Fruit fly (Drosophila melanogaster) whole organism, embryonic: ENCODE data around the gene Tsp2A.

Source experiments
- Adf1 ChIP-seq: fragments of 200-800 bp; sonication (Bioruptor generic); IDR thresholded peaks from 2 replicates; pipeline ENCODE4 v1.3.6; 2022; ENCODE audit warnings: missing biosample characterization, missing genetic modification characterization
- Asciz ChIP-seq: fragments of 200-800 bp; sonication (Bioruptor generic); optimal IDR thresholded peaks from 2 replicates; lab custom pipeline; 2017; ENCODE audit warnings: missing biosample characterization, mild to moderate bottlenecking, missing genetic modification characterization, missing genetic modification reagents
- CG10274 ChIP-seq: fragments of 200-800 bp; sonication (Bioruptor generic); optimal IDR thresholded peaks from 3 replicates; lab custom pipeline; 2017; ENCODE audit warnings: missing biosample characterization, mild to moderate bottlenecking, missing genetic modification characterization
- CG12299 ChIP-seq: fragments of 200-800 bp; sonication (Bioruptor generic); optimal IDR thresholded peaks from 2 replicates; lab custom pipeline; 2018; ENCODE audit warnings: missing biosample characterization, mild to moderate bottlenecking, missing genetic modification characterization
- CG14965 ChIP-seq: fragments of 200-800 bp; sonication (Bioruptor generic); optimal IDR thresholded peaks from 2 replicates; lab custom pipeline; 2016; ENCODE audit warnings: missing biosample characterization, missing genetic modification characterization, borderline replicate concordance
- CG1832 ChIP-seq: fragments of 200-800 bp; sonication (Bioruptor generic); optimal IDR thresholded peaks from 2 replicates; lab custom pipeline; 2017; ENCODE audit warnings: missing biosample characterization, mild to moderate bottlenecking, missing genetic modification characterization, inconsistent platforms
- CG2875 ChIP-seq: fragments of 200-800 bp; sonication (Bioruptor generic); optimal IDR thresholded peaks from 2 replicates; lab custom pipeline; 2017; ENCODE audit warnings: missing biosample characterization, mild to moderate bottlenecking, missing genetic modification characterization, missing genetic modification reagents
- CG33557 ChIP-seq: fragments of 200-800 bp; sonication (Bioruptor generic); optimal IDR thresholded peaks from 2 replicates; lab custom pipeline; 2019; ENCODE audit warnings: missing biosample characterization, mild to moderate bottlenecking, missing genetic modification characterization, moderate library complexity
- CG3995 ChIP-seq: fragments of 200-800 bp; sonication (Bioruptor generic); optimal IDR thresholded peaks from 3 replicates; lab custom pipeline; 2016; ENCODE audit warnings: missing biosample characterization, missing genetic modification characterization
- CG4360 ChIP-seq: fragments of 200-800 bp; sonication (Bioruptor generic); IDR thresholded peaks from 2 replicates; pipeline ENCODE4 v1.3.6; 2022; ENCODE audit warnings: missing biosample characterization, missing genetic modification characterization
- CG7786 ChIP-seq: fragments of 200-800 bp; sonication (Bioruptor generic); optimal IDR thresholded peaks from 2 replicates; lab custom pipeline; 2016; ENCODE audit warnings: missing biosample characterization, missing genetic modification characterization
- CG8478 ChIP-seq: fragments of >200 bp; optimal IDR thresholded peaks from 2 replicates; lab custom pipeline; 2018
- CG9215 ChIP-seq: fragments of 200-800 bp; sonication (Bioruptor generic); IDR thresholded peaks from 2 replicates; pipeline ENCODE4 v1.3.6; 2022; ENCODE audit warnings: missing biosample characterization, missing genetic modification characterization
- CrebB ChIP-seq: fragments of 200-800 bp; sonication (Bioruptor generic); optimal IDR thresholded peaks from 3 replicates; lab custom pipeline; 2018; ENCODE audit warnings: missing biosample characterization, mild to moderate bottlenecking, missing genetic modification characterization
- Ets65A ChIP-seq: fragments of 200-800 bp; sonication (Bioruptor generic); peaks from one replicate; lab custom pipeline; 2016; ENCODE audit warnings: missing biosample characterization, missing genetic modification characterization
- H2.0 ChIP-seq: fragments of 200-800 bp; sonication (Bioruptor generic); IDR thresholded peaks from 2 replicates; pipeline ENCODE4 v1.3.6; 2022; ENCODE audit warnings: missing biosample characterization, missing genetic modification characterization
- Hr3 ChIP-seq: fragments of 200-800 bp; sonication (Bioruptor generic); optimal IDR thresholded peaks from 3 replicates; lab custom pipeline; 2016; ENCODE audit warnings: missing biosample characterization, missing genetic modification characterization
- Lim3 ChIP-seq: fragments of 200-800 bp; sonication (Bioruptor generic); IDR thresholded peaks from 2 replicates; pipeline ENCODE4 v1.3.6; 2022; ENCODE audit warnings: missing biosample characterization, missing genetic modification characterization
- MBD-R2 ChIP-seq: fragments of 200-800 bp; sonication (Bioruptor generic); IDR thresholded peaks from 2 replicates; pipeline ENCODE4 v1.3.6; 2022; ENCODE audit warnings: missing biosample characterization, missing genetic modification characterization
- Med ChIP-seq: fragments of 200-800 bp; sonication (Bioruptor generic); peaks from one replicate; lab custom pipeline; 2016; ENCODE audit warnings: missing biosample characterization, missing genetic modification characterization, mild to moderate bottlenecking, inconsistent platforms, moderate library complexity
- Poxn ChIP-seq: fragments of 200-800 bp; sonication (Bioruptor generic); IDR thresholded peaks from 2 replicates; pipeline ENCODE4 v1.3.6; 2022; ENCODE audit warnings: missing biosample characterization, missing genetic modification characterization
- Ptx1 ChIP-seq: fragments of 200-800 bp; sonication (Bioruptor generic); IDR thresholded peaks from 2 replicates; pipeline ENCODE4 v1.3.6; 2022; ENCODE audit warnings: missing biosample characterization, missing genetic modification characterization
- Sox100B ChIP-seq: fragments of 200-800 bp; sonication (Bioruptor generic); optimal IDR thresholded peaks from 3 replicates; lab custom pipeline; 2018; ENCODE audit warnings: missing biosample characterization, mild to moderate bottlenecking, missing genetic modification characterization
- Sry-β ChIP-seq: fragments of 200-800 bp; sonication (Bioruptor generic); optimal IDR thresholded peaks from 2 replicates; lab custom pipeline; 2018; ENCODE audit warnings: missing biosample characterization, mild to moderate bottlenecking, missing genetic modification characterization, moderate library complexity
- Trl ChIP-seq, 3 experiments: fragments of >200 bp in 2 of 3; fragments of 200-800 bp in 1 of 3; sonication (Bioruptor generic) in 1 of 3; optimal IDR thresholded peaks; 2 replicates in 1 of 3; 3 replicates in 2 of 3; lab custom pipeline; 2016 to 2017; ENCODE audit warnings: missing biosample characterization in 1 of 3, missing genetic modification characterization in 1 of 3
- cg ChIP-seq: fragments of 200-800 bp; sonication (Bioruptor generic); optimal IDR thresholded peaks from 3 replicates; lab custom pipeline; 2019; ENCODE audit warnings: missing biosample characterization, mild to moderate bottlenecking, missing genetic modification characterization, moderate library complexity
- gcm ChIP-seq: fragments of 200-800 bp; sonication (Bioruptor generic); optimal IDR thresholded peaks from 2 replicates; lab custom pipeline; 2019; ENCODE audit warnings: missing biosample characterization, mild to moderate bottlenecking, missing genetic modification characterization, moderate library complexity
- knrl ChIP-seq: fragments of 200-800 bp; sonication (Bioruptor generic); IDR thresholded peaks from 3 replicates; pipeline ENCODE4 v1.3.6; 2022; ENCODE audit warnings: missing biosample characterization, missing genetic modification characterization; ENCODE audit not compliant: partially characterized antibody
- odd ChIP-seq: fragments of 200-800 bp; sonication (Bioruptor generic); optimal IDR thresholded peaks from 2 replicates; lab custom pipeline; 2017; ENCODE audit warnings: missing biosample characterization, mild to moderate bottlenecking, missing genetic modification characterization
- onecut ChIP-seq: fragments of 200-800 bp; sonication (Bioruptor generic); IDR thresholded peaks from 2 replicates; pipeline ENCODE4 v1.3.6; 2022; ENCODE audit warnings: missing biosample characterization, missing genetic modification characterization
- pros ChIP-seq: fragments of 200-800 bp; sonication (Bioruptor generic); optimal IDR thresholded peaks from 3 replicates; lab custom pipeline; 2019; ENCODE audit warnings: missing biosample characterization, mild to moderate bottlenecking, missing genetic modification characterization, moderate library complexity
- sens-2 ChIP-seq: fragments of 200-800 bp; sonication (Bioruptor generic); IDR thresholded peaks from 2 replicates; pipeline ENCODE4 v1.3.6; 2022; ENCODE audit warnings: missing biosample characterization, missing genetic modification characterization
- so ChIP-seq: fragments of 200-800 bp; sonication (Bioruptor generic); IDR thresholded peaks from 3 replicates; pipeline ENCODE4 v1.3.6; 2022; ENCODE audit warnings: missing biosample characterization, missing genetic modification characterization
- tgo ChIP-seq: fragments of 200-800 bp; sonication (Bioruptor generic); IDR thresholded peaks from 3 replicates; pipeline ENCODE4 v1.3.6; 2022; ENCODE audit warnings: missing biosample characterization, missing genetic modification characterization
- tin ChIP-seq: fragments of 200-800 bp; sonication (Bioruptor generic); optimal IDR thresholded peaks from 3 replicates; lab custom pipeline; 2016; ENCODE audit warnings: missing biosample characterization, missing genetic modification characterization
- wor ChIP-seq: fragments of 200-800 bp; sonication (Bioruptor generic); IDR thresholded peaks from 2 replicates; pipeline ENCODE4 v1.3.6; 2022; ENCODE audit warnings: missing biosample characterization, missing genetic modification characterization
- zf30C ChIP-seq: fragments of 200-800 bp; sonication (Bioruptor generic); optimal IDR thresholded peaks from 3 replicates; lab custom pipeline; 2018; ENCODE audit warnings: missing biosample characterization, mild to moderate bottlenecking, missing genetic modification characterization

Gene Tsp2A

DNA sequence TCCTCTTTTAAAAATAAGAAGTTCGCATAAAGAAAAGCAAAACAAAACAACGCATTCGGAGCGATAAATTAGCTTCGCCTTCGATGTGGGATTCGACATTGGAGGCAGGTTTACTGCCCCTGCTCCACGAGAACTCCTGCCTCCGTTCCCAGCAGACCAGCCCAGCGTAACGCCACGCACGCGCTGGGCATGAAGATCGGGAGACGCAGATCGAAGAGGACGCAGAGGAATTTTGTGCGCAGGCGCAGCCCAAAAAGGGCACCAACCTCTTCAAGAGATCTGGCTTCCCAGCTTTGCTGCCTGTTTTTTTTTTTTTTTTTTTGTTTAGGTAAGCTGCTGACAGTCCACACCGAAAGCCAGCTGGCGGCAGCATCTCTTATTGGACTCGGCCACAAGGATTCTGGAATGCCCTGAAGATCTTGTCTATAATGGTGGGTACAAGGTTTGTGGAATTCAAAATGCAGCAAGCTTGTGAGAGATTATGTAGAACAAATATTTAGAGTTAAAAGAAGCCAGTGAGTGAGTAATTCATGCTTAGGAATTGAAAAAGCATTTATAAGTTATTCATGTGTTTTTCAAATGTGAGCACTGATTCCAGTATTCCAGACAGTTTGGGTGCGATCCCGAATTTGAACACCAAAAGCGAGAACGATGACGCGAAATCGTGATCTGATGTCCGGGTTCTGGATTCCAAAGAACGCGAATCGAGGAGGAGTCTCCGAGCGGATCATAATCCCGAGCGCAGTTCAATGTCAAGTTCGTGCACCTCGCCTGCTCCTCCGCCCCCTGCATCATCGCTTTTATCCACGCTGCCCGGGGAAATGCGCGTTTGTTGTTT, 26.0 kb upstream of the Tsp2A start:
- TF ChIP-seq Ptx1 (no peak), Sox100B (GFP tag; lab: Kevin White, UChicago) (no peak), CG12299 (no peak), Sry-β (GFP tag; lab: Kevin White, UChicago) (no peak), Adf1 (GFP tag; lab: Robert Waterston, UW) (no peak), wor (GFP tag; lab: Robert Waterston, UW) (no peak), zf30C (no peak), pros (GFP tag; lab: Kevin White, UChicago) (no peak), CG7786 (GFP tag; lab: Kevin White, UChicago) (no peak), Ets65A (GFP tag; lab: Kevin White, UChicago) (no peak)

DNA sequence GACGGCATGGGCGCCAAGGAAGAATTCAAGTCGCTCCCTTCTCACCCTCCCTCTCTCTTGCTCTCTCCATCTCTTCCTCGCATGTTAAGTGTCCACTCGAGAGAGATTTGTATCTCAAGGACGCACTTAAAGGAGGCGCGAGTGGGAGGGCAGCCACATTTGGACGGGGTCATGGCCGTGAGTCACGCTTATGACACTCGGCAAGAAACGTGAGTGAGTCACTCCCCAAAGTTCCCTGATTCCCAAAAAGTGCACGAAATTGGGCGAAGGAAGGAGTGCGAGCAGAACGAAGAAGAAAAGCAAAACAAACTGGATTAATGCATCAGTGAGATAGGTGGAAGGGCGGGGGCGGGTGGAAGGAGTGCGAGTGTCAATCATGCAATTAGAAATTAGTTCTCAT, 25.3 kb upstream of the Tsp2A start:
- no peak for TF ChIP-seq CG2875 (GFP tag; lab: Kevin White, UChicago)
- no peak for TF ChIP-seq tgo (GFP tag; lab: Robert Waterston, UW)
- no peak for TF ChIP-seq CrebB (tag; lab: Kevin White, UChicago)
- TF ChIP-seq Med, result peak; percentile 43
- TF ChIP-seq knrl (GFP tag; lab: Robert Waterston, UW), result no peak
- TF ChIP-seq Hr3, result no peak
- no peak for TF ChIP-seq Sry-β (GFP tag; lab: Kevin White, UChicago)
- no peak for TF ChIP-seq CG10274

DNA sequence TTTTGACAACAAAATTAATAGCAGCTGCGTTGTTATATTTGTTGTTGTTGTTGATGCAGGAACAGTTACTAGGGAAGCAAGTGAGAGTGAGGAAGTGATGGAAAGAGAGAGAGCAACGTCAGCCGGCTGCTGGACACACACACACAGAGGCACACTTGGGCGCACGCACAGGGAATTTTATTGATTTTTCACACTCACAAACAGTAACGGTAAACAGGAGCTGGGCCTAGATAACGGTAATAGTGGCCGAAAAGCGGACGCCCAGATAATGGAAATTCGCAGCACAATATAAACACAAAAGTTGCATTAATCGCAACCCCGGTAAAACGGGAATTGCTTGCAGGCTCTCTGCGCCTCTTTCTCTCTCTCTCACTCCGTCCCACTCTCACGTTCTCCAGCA, 24.7 kb upstream of the Tsp2A start:
- TF ChIP-seq H2.0 (GFP tag; lab: Robert Waterston, UW) (no peak), onecut (peak; percentile 98), MBD-R2 (GFP tag; lab: Robert Waterston, UW) (0 out of 2 replicates have a peak, but pooled peaks have one; percentile 19), sens-2 (GFP tag; lab: Robert Waterston, UW) (no peak), Asciz (no peak), CG14965 (GFP tag; lab: Kevin White, UChicago) (no peak), tin (GFP tag; lab: Kevin White, UChicago) (no peak), gcm (GFP tag; lab: Kevin White, UChicago) (no peak), Poxn (GFP tag; lab: Robert Waterston, UW) (no peak), so (no peak), cg (GFP tag; lab: Kevin White, UChicago) (peak; percentile 43), CG8478 (lab: Kevin White, UChicago) (no peak), odd (no peak), CG9215 (GFP tag; lab: Robert Waterston, UW) (no peak), CG1832 (GFP tag; lab: Kevin White, UChicago) (peak; percentile 27), Lim3 (GFP tag; lab: Robert Waterston, UW) (no peak), CG3995 (no peak), Trl (optimal IDR thresholded peaks at IDR 0.05; lab: Kevin White, UChicago) (peak; percentile 22 to 45), Trl (GFP tag; optimal IDR thresholded peaks at IDR 0.05; lab: Kevin White, UChicago) (no peak), CG33557 (no peak), CG4360 (GFP tag; lab: Robert Waterston, UW) (peak; percentile 69)
